Fruit fly (Drosophila melanogaster) S2 (cell line): ENCODE results near the gene OtopLc.

Experiments
- CG8478 ChIP-seq: fragments of >200 bp; optimal IDR thresholded peaks from 2 replicates; lab custom pipeline; 2018
- CTCF ChIP-seq, 2 experiments: fragments of >200 bp; optimal IDR thresholded peaks; 2 replicates each; lab custom pipeline; 2018

- TF ChIP-seq CTCF (optimal IDR thresholded peaks at IDR 0.05; lab: Kevin White, UChicago) (peak in 1 of 2 experiments; percentile 16), CG8478 (lab: Kevin White, UChicago) (no peak)
Observed at dm6 chrX:5671537-5672029, 8.9 kb upstream of the OtopLc start, which contains the start of gene Rab18.
